Fruit fly (Drosophila melanogaster) whole organism, embryonic: ENCODE measurements around the gene Ilp6.

Experiments
- CG12299 ChIP-seq: fragments of 200-800 bp; sonication (Bioruptor generic); optimal IDR thresholded peaks from 2 replicates; lab custom pipeline; 2018; ENCODE audit warnings: missing biosample characterization, mild to moderate bottlenecking, missing genetic modification characterization
- CG12744 ChIP-seq: fragments of 200-800 bp; sonication (Bioruptor generic); optimal IDR thresholded peaks from 2 replicates; lab custom pipeline; 2016; ENCODE audit warnings: missing biosample characterization, missing genetic modification characterization
- CG13894 ChIP-seq: fragments of 200-800 bp; sonication (Bioruptor generic); optimal IDR thresholded peaks from 3 replicates; lab custom pipeline; 2018; ENCODE audit warnings: missing biosample characterization, mild to moderate bottlenecking, missing genetic modification characterization, moderate library complexity
- CG14860 ChIP-seq: fragments of 200-800 bp; sonication (Bioruptor generic); IDR thresholded peaks from 3 replicates; pipeline ENCODE4 v1.3.6; 2022; ENCODE audit warnings: missing biosample characterization, missing genetic modification characterization; ENCODE audit not compliant: partially characterized antibody
- CG17612 ChIP-seq: fragments of 200-800 bp; sonication (Bioruptor generic); IDR thresholded peaks from 2 replicates; pipeline ENCODE4 v1.3.6; 2022; ENCODE audit warnings: missing biosample characterization, missing genetic modification characterization
- CG30020 ChIP-seq: fragments of 200-800 bp; optimal IDR thresholded peaks from 2 replicates; lab custom pipeline; 2019; ENCODE audit warnings: missing biosample characterization, mild to moderate bottlenecking, missing genetic modification characterization, moderate library complexity
- CG3163 ChIP-seq: fragments of 200-800 bp; sonication (Bioruptor generic); optimal IDR thresholded peaks from 3 replicates; lab custom pipeline; 2016; ENCODE audit warnings: missing biosample characterization, missing genetic modification characterization
- CG43689 ChIP-seq: fragments of 200-800 bp; sonication (Bioruptor generic); IDR thresholded peaks from 2 replicates; pipeline ENCODE4 v1.3.6; 2022; ENCODE audit warnings: missing biosample characterization, missing genetic modification characterization
- CG4854 ChIP-seq: fragments of 200-800 bp; sonication (Bioruptor generic); optimal IDR thresholded peaks from 2 replicates; lab custom pipeline; 2016; ENCODE audit warnings: missing biosample characterization, missing genetic modification characterization, inconsistent platforms
- CG6272 ChIP-seq: fragments of 200-800 bp; sonication (Bioruptor generic); IDR thresholded peaks from 2 replicates; pipeline ENCODE4 v1.3.6; 2022; ENCODE audit warnings: missing biosample characterization, missing genetic modification characterization
- CG8944 ChIP-seq: fragments of 200-800 bp; sonication (Bioruptor generic); optimal IDR thresholded peaks from 3 replicates; lab custom pipeline; 2016; ENCODE audit warnings: missing biosample characterization, missing genetic modification characterization
- CG9437 ChIP-seq: fragments of 200-800 bp; sonication (Bioruptor generic); optimal IDR thresholded peaks from 2 replicates; lab custom pipeline; 2018; ENCODE audit warnings: missing biosample characterization, mild to moderate bottlenecking, missing genetic modification characterization
- CG9609 ChIP-seq: fragments of 200-800 bp; sonication (Bioruptor generic); optimal IDR thresholded peaks from 3 replicates; lab custom pipeline; 2016; ENCODE audit warnings: missing biosample characterization, missing genetic modification characterization
- Camta ChIP-seq: fragments of 200-800 bp; sonication (Bioruptor generic); optimal IDR thresholded peaks from 2 replicates; lab custom pipeline; 2016; ENCODE audit warnings: missing biosample characterization, missing genetic modification characterization
- Dad ChIP-seq: fragments of 200-800 bp; sonication (Bioruptor generic); optimal IDR thresholded peaks from 3 replicates; lab custom pipeline; 2016; ENCODE audit warnings: missing biosample characterization, missing genetic modification characterization
- Doc3 ChIP-seq: fragments of 200-800 bp; sonication (Bioruptor generic); IDR thresholded peaks from 3 replicates; pipeline ENCODE4 v1.3.6; 2022; ENCODE audit warnings: missing biosample characterization, missing genetic modification characterization; ENCODE audit not compliant: partially characterized antibody
- Lim3 ChIP-seq: fragments of 200-800 bp; sonication (Bioruptor generic); IDR thresholded peaks from 2 replicates; pipeline ENCODE4 v1.3.6; 2022; ENCODE audit warnings: missing biosample characterization, missing genetic modification characterization
- Max ChIP-seq: fragments of 200-800 bp; sonication (Bioruptor generic); optimal IDR thresholded peaks from 2 replicates; lab custom pipeline; 2016; ENCODE audit warnings: missing biosample characterization, mild to moderate bottlenecking, missing genetic modification characterization
- NC2α ChIP-seq: fragments of 200-800 bp; sonication (Bioruptor generic); optimal IDR thresholded peaks from 2 replicates; lab custom pipeline; 2016; ENCODE audit warnings: missing biosample characterization, missing genetic modification characterization
- NK7.1 ChIP-seq: fragments of 200-800 bp; sonication (Bioruptor generic); optimal IDR thresholded peaks from 3 replicates; lab custom pipeline; 2016; ENCODE audit warnings: missing biosample characterization, missing genetic modification characterization
- Nf-YB ChIP-seq: fragments of 200-800 bp; sonication (Bioruptor generic); optimal IDR thresholded peaks from 3 replicates; lab custom pipeline; 2019; ENCODE audit warnings: missing biosample characterization, mild to moderate bottlenecking, missing genetic modification characterization, moderate library complexity
- Opbp ChIP-seq: fragments of 200-800 bp; sonication (Bioruptor generic); IDR thresholded peaks from 3 replicates; pipeline ENCODE4 v1.3.6; 2022; ENCODE audit warnings: missing biosample characterization, missing genetic modification characterization; ENCODE audit not compliant: partially characterized antibody
- Trl ChIP-seq, 3 experiments: fragments of >200 bp in 2 of 3; fragments of 200-800 bp in 1 of 3; sonication (Bioruptor generic) in 1 of 3; optimal IDR thresholded peaks; 2 replicates in 1 of 3; 3 replicates in 2 of 3; lab custom pipeline; 2016 to 2017; ENCODE audit warnings: missing biosample characterization in 1 of 3, missing genetic modification characterization in 1 of 3
- ac ChIP-seq: fragments of 200-800 bp; sonication (Bioruptor generic); optimal IDR thresholded peaks from 3 replicates; lab custom pipeline; 2017; ENCODE audit warnings: missing biosample characterization, mild to moderate bottlenecking, missing genetic modification characterization
- az2 ChIP-seq: fragments of 200-800 bp; sonication (Bioruptor generic); optimal IDR thresholded peaks from 3 replicates; lab custom pipeline; 2016; ENCODE audit warnings: missing biosample characterization, missing genetic modification characterization
- bigmax ChIP-seq: fragments of 200-800 bp; sonication (Bioruptor generic); optimal IDR thresholded peaks from 2 replicates; lab custom pipeline; 2018; ENCODE audit warnings: missing biosample characterization, mild to moderate bottlenecking, missing genetic modification characterization
- cato ChIP-seq: fragments of 200-800 bp; sonication (Bioruptor generic); optimal IDR thresholded peaks from 2 replicates; lab custom pipeline; 2016; ENCODE audit warnings: missing biosample characterization, missing genetic modification characterization, borderline replicate concordance
- chinmo ChIP-seq: fragments of 200-800 bp; sonication (Bioruptor generic); IDR thresholded peaks from 4 replicates; pipeline ENCODE4 v1.3.6; 2022; ENCODE audit warnings: missing biosample characterization, missing genetic modification characterization; ENCODE audit not compliant: partially characterized antibody
- chn ChIP-seq: fragments of 200-800 bp; sonication (Bioruptor generic); optimal IDR thresholded peaks from 2 replicates; lab custom pipeline; 2016; ENCODE audit warnings: missing biosample characterization, missing genetic modification characterization
- da ChIP-seq: fragments of 200-800 bp; sonication (Bioruptor generic); optimal IDR thresholded peaks from 2 replicates; lab custom pipeline; 2016; ENCODE audit warnings: missing biosample characterization, missing genetic modification characterization
- gcm2 ChIP-seq: fragments of 200-800 bp; sonication (Bioruptor generic); optimal IDR thresholded peaks from 2 replicates; lab custom pipeline; 2016; ENCODE audit warnings: missing biosample characterization, missing genetic modification characterization
- grau ChIP-seq: fragments of 200-800 bp; optimal IDR thresholded peaks from 3 replicates; lab custom pipeline; 2019; ENCODE audit warnings: missing biosample characterization, mild to moderate bottlenecking, missing genetic modification characterization, moderate library complexity
- ham ChIP-seq: fragments of 200-800 bp; sonication (Bioruptor generic); IDR thresholded peaks from 2 replicates; pipeline ENCODE4 v1.3.6; 2022; ENCODE audit warnings: missing biosample characterization, missing genetic modification characterization
- hth ChIP-seq: fragments of >200 bp; optimal IDR thresholded peaks from 2 replicates; lab custom pipeline; 2017; ENCODE audit warnings: inconsistent platforms
- jigr1 ChIP-seq: fragments of 200-800 bp; sonication (Bioruptor generic); IDR thresholded peaks from 3 replicates; pipeline ENCODE4 v1.3.6; 2022; ENCODE audit warnings: missing biosample characterization, missing genetic modification characterization
- jing ChIP-seq: fragments of 200-800 bp; sonication (Bioruptor generic); optimal IDR thresholded peaks from 2 replicates; lab custom pipeline; 2018; ENCODE audit warnings: missing biosample characterization, mild to moderate bottlenecking, missing genetic modification characterization
- kay ChIP-seq: fragments of 200-800 bp; sonication (Bioruptor generic); optimal IDR thresholded peaks from 2 replicates; lab custom pipeline; 2016; ENCODE audit warnings: missing biosample characterization, missing genetic modification characterization
- lbe ChIP-seq: fragments of 200-800 bp; sonication (Bioruptor generic); optimal IDR thresholded peaks from 2 replicates; lab custom pipeline; 2016; ENCODE audit warnings: missing biosample characterization, mild to moderate bottlenecking, missing genetic modification characterization
- lilli ChIP-seq: fragments of 200-800 bp; sonication (Bioruptor generic); optimal IDR thresholded peaks from 3 replicates; lab custom pipeline; 2016; ENCODE audit warnings: missing biosample characterization, missing genetic modification characterization
- nom ChIP-seq: fragments of 200-800 bp; sonication (Bioruptor generic); optimal IDR thresholded peaks from 2 replicates; lab custom pipeline; 2017; ENCODE audit warnings: missing biosample characterization, missing genetic modification characterization, mild to moderate bottlenecking, moderate library complexity, missing genetic modification reagents
- peb ChIP-seq: fragments of 200-800 bp; sonication (Bioruptor generic); IDR thresholded peaks from 2 replicates; pipeline ENCODE4 v1.3.6; 2022; ENCODE audit warnings: missing biosample characterization, missing genetic modification characterization
- ranshi ChIP-seq: fragments of 200-800 bp; sonication (Bioruptor generic); IDR thresholded peaks from 2 replicates; pipeline ENCODE4 v1.3.6; 2022; ENCODE audit warnings: missing biosample characterization, missing genetic modification characterization
- schlank ChIP-seq: fragments of 200-800 bp; sonication (Bioruptor generic); optimal IDR thresholded peaks from 2 replicates; lab custom pipeline; 2018; ENCODE audit warnings: missing biosample characterization, mild to moderate bottlenecking, missing genetic modification characterization
- sens ChIP-seq: fragments of 200-800 bp; sonication (Bioruptor generic); peaks from one replicate; lab custom pipeline; 2016; ENCODE audit warnings: missing biosample characterization, missing genetic modification characterization
- slbo ChIP-seq: fragments of 200-800 bp; sonication (Bioruptor generic); IDR thresholded peaks from 2 replicates; pipeline ENCODE4 v1.3.6; 2022; ENCODE audit warnings: missing biosample characterization, missing genetic modification characterization
- sna ChIP-seq: fragments of 200-800 bp; sonication (Bioruptor generic); IDR thresholded peaks from 2 replicates; pipeline ENCODE4 v1.3.6; 2022; ENCODE audit warnings: missing biosample characterization, missing genetic modification characterization; ENCODE audit not compliant: partially characterized antibody
- ssp ChIP-seq: fragments of 200-800 bp; sonication (Bioruptor generic); IDR thresholded peaks from 2 replicates; pipeline ENCODE4 v1.3.6; 2022; ENCODE audit warnings: missing biosample characterization, missing genetic modification characterization
- sug ChIP-seq: fragments of 200-800 bp; optimal IDR thresholded peaks from 2 replicates; lab custom pipeline; 2019; ENCODE audit warnings: missing biosample characterization, mild to moderate bottlenecking, missing genetic modification characterization, moderate library complexity
- vvl ChIP-seq: fragments of 200-800 bp; sonication (Bioruptor generic); IDR thresholded peaks from 2 replicates; pipeline ENCODE4 v1.3.6; 2022; ENCODE audit warnings: missing biosample characterization, missing genetic modification characterization

Ilp6 gene

dm6 chrX:2296230-2297044, 38.0 kb downstream of the Ilp6 start (continued):
- 0 out of 2 replicates have a peak, but pooled peaks have one; percentile 21 for TF ChIP-seq ham (GFP tag; lab: Robert Waterston, UW)
- TF ChIP-seq nom (GFP tag; lab: Kevin White, UChicago) = peak; percentile 82
- no peak for TF ChIP-seq CG14860 (GFP tag; lab: Robert Waterston, UW)
- peak; percentile 95 for TF ChIP-seq CG8944 (GFP tag; lab: Kevin White, UChicago)
- peak; percentile 89 for TF ChIP-seq NC2α (GFP tag; lab: Kevin White, UChicago)
- peak; percentile 87 for TF ChIP-seq jing (GFP tag; lab: Kevin White, UChicago)
- TF ChIP-seq Camta (GFP tag; lab: Kevin White, UChicago) = peak; percentile 95
- TF ChIP-seq CG6272 (GFP tag; lab: Robert Waterston, UW) = no peak
- peak; percentile 91 for TF ChIP-seq CG3163
- peak; percentile 70; the same call in 1 of the 2 replicates for TF ChIP-seq ranshi
- peak; percentile 94 for TF ChIP-seq CG9609
- peak; percentile 99 for TF ChIP-seq sens (GFP tag; lab: Kevin White, UChicago)
- no peak for TF ChIP-seq bigmax (GFP tag; lab: Kevin White, UChicago)
- TF ChIP-seq ssp = peak; percentile 64
- TF ChIP-seq ac (GFP tag; lab: Kevin White, UChicago) = peak; percentile 87
- peak; percentile 83 for TF ChIP-seq Nf-YB (GFP tag; lab: Kevin White, UChicago)
- TF ChIP-seq chinmo (GFP tag; lab: Robert Waterston, UW) = peak; percentile 85; the same call in 3 of the 4 replicates
- peak; percentile 93 for TF ChIP-seq lilli (GFP tag; lab: Kevin White, UChicago)
- peak; percentile 92 for TF ChIP-seq CG12744 (GFP tag; lab: Kevin White, UChicago)
- TF ChIP-seq kay = peak; percentile 88
- peak; percentile 78 for TF ChIP-seq CG30020 (tag; lab: Kevin White, UChicago)
- no peak for TF ChIP-seq sna
- TF ChIP-seq Dad (GFP tag; lab: Kevin White, UChicago) = peak; percentile 87
- TF ChIP-seq CG13894 (tag; lab: Kevin White, UChicago) = peak; percentile 63
- peak; percentile 92 for TF ChIP-seq az2 (GFP tag; lab: Kevin White, UChicago)
- peak; percentile 91 for TF ChIP-seq cato (GFP tag; lab: Kevin White, UChicago)
- peak; percentile 86 for TF ChIP-seq sug (tag; lab: Kevin White, UChicago)
- TF ChIP-seq Trl (optimal IDR thresholded peaks at IDR 0.05; lab: Kevin White, UChicago) = peak in 1 of 2 experiments; percentile 66
- peak; percentile 93 for TF ChIP-seq Trl (GFP tag; optimal IDR thresholded peaks at IDR 0.05; lab: Kevin White, UChicago)
- peak; percentile 77 for TF ChIP-seq vvl
- TF ChIP-seq slbo (GFP tag; lab: Robert Waterston, UW) = peak; percentile 84
- TF ChIP-seq CG4854 (GFP tag; lab: Kevin White, UChicago) = peak; percentile 86
- peak; percentile 71 for TF ChIP-seq CG43689 (GFP tag; lab: Robert Waterston, UW)
- TF ChIP-seq Max = peak; percentile 92
- peak; percentile 79 for TF ChIP-seq CG12299
- peak; percentile 84 for TF ChIP-seq CG9437 (GFP tag; lab: Kevin White, UChicago)
- TF ChIP-seq hth (lab: Kevin White, UChicago) = no peak
- peak; percentile 72 for TF ChIP-seq gcm2 (GFP tag; lab: Kevin White, UChicago)
- peak; percentile 94 for TF ChIP-seq grau
- TF ChIP-seq Opbp = no peak
- TF ChIP-seq jigr1 (GFP tag; lab: Robert Waterston, UW) = no peak; the same call in 1 of the 3 replicates
- peak; percentile 93 for TF ChIP-seq chn (GFP tag; lab: Kevin White, UChicago)
- peak; percentile 73 for TF ChIP-seq schlank (tag; lab: Kevin White, UChicago)
- no peak for TF ChIP-seq Doc3 (GFP tag; lab: Robert Waterston, UW)
- TF ChIP-seq lbe (GFP tag; lab: Kevin White, UChicago) = peak; percentile 58
- TF ChIP-seq CG17612 = peak; percentile 41; the same call in 1 of the 2 replicates
- TF ChIP-seq da (GFP tag; lab: Kevin White, UChicago) = peak; percentile 89
- TF ChIP-seq peb = no peak
- TF ChIP-seq Lim3 (GFP tag; lab: Robert Waterston, UW) = no peak
- peak; percentile 92 for TF ChIP-seq NK7.1 (GFP tag; lab: Kevin White, UChicago)
